Worm (Caenorhabditis elegans) whole organism, L1 larva: ENCODE measurements around the gene F20D6.10.

Experiments
- fkh-10 ChIP-seq: sonication (generic microtip); optimal IDR thresholded peaks from 2 replicates; lab custom pipeline; 2017; ENCODE audit warnings: missing biosample characterization, missing genetic modification reagents, missing genetic modification characterization
- lin-14 ChIP-seq: fragments of 200-800 bp; sonication (Bioruptor generic); optimal IDR thresholded peaks from 2 replicates; lab custom pipeline; 2018; ENCODE audit warnings: mild to moderate bottlenecking, missing genetic modification characterization, moderate library complexity, missing compliant biosample characterization
- mep-1 ChIP-seq: fragments of 150-350 bp; optimal IDR thresholded peaks from 2 replicates; lab custom pipeline; 2014; ENCODE audit warnings: missing biosample characterization, missing genetic modification characterization
- nhr-71 ChIP-seq: sonication (generic microtip); optimal IDR thresholded peaks from 2 replicates; lab custom pipeline; 2016; ENCODE audit warnings: mild to moderate bottlenecking, missing genetic modification characterization, moderate library complexity, missing compliant biosample characterization
- pag-3 ChIP-seq: sonication (generic microtip); optimal IDR thresholded peaks from 2 replicates; lab custom pipeline; 2017; ENCODE audit warnings: missing genetic modification characterization, mild to moderate bottlenecking, missing compliant biosample characterization, antibody characterized with exemption, borderline replicate concordance; ENCODE audit not compliant: insufficient read depth
- skn-1 ChIP-seq: fragments of 150-350 bp; optimal IDR thresholded peaks from 2 replicates; lab custom pipeline; 2014; ENCODE audit warnings: missing biosample characterization, missing genetic modification characterization
- sptf-1 ChIP-seq: fragments of 150-350 bp; optimal IDR thresholded peaks from 2 replicates; lab custom pipeline; 2014; ENCODE audit warnings: missing biosample characterization, missing genetic modification characterization
- unc-62 ChIP-seq: fragments of 150-350 bp; optimal IDR thresholded peaks from 2 replicates; lab custom pipeline; 2014; ENCODE audit warnings: missing biosample characterization, missing genetic modification reagents, missing genetic modification characterization
- zag-1 ChIP-seq: fragments of 150-350 bp; optimal IDR thresholded peaks from 2 replicates; lab custom pipeline; 2014; ENCODE audit warnings: missing biosample characterization, missing genetic modification characterization
- ztf-11 ChIP-seq, 2 experiments: sonication (generic microtip); optimal IDR thresholded peaks; 2 replicates each; lab custom pipeline; 2016 to 2017; ENCODE audit warnings: missing genetic modification characterization in 2 of 2, missing biosample characterization in 1 of 2, missing compliant biosample characterization in 1 of 2

DNA sequence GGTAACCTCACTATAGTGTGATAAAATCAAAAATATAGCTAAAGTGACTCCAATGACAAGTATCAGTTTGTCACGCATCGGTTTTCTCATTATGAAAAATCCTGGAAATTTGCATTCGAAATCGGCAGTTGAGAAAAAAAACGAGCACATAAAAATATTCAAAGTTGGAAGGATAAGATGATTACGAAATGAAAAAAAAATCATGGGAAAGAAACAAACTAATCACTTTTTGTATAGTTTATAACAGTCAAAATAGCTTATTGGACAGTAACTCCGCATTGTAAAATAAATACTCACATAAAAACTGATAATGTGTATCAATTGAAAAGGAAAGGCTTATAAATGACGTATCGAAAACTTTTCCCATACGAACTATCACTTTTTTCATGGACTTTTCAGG is 47.1 kb upstream of the F20D6.10 start, which contains the start of gene C16D9.4:
- TF ChIP-seq fkh-10 (GFP tag; lab: Kevin White, UChicago) (no peak), nhr-71 (tag; lab: Kevin White, UChicago) (no peak), skn-1 (tag; lab: Kevin White, UChicago) (no peak), pag-3 (no peak), sptf-1 (tag; lab: Kevin White, UChicago) (no peak), ztf-11 (tag; optimal IDR thresholded peaks at IDR 0.05; lab: Kevin White, UChicago) (no peak), mep-1 (no peak), lin-14 (no peak), unc-62 (no peak), zag-1 (tag; lab: Kevin White, UChicago) (no peak)
